Fruit fly (Drosophila melanogaster) whole organism, pupa: Measurements from ENCODE around the gene CG9706.
A peak's percentile ranks its signal among the peaks of the same experiment; 100 is the strongest.

Experiments used
- CG10348 ChIP-seq: fragments of 200-800 bp; sonication (Bioruptor generic); IDR thresholded peaks from 2 replicates; pipeline ENCODE4 v1.3.6; 2022; ENCODE audit warnings: missing biosample characterization, missing genetic modification characterization
- CG12605 ChIP-seq: fragments of 200-800 bp; sonication (Bioruptor generic); IDR thresholded peaks from 2 replicates; pipeline ENCODE4 v1.3.6; 2022; ENCODE audit warnings: missing biosample characterization, missing genetic modification characterization
- CG13204 ChIP-seq: fragments of 200-800 bp; sonication (Bioruptor generic); optimal IDR thresholded peaks from 2 replicates; lab custom pipeline; 2018; ENCODE audit warnings: missing biosample characterization, mild to moderate bottlenecking, missing genetic modification characterization, moderate library complexity
- CG14655 ChIP-seq: fragments of 200-800 bp; sonication (Bioruptor generic); optimal IDR thresholded peaks from 3 replicates; lab custom pipeline; 2017; ENCODE audit warnings: mild to moderate bottlenecking, missing biosample characterization, missing genetic modification reagents, missing genetic modification characterization
- CG15710 ChIP-seq: fragments of 200-800 bp; sonication (Bioruptor generic); optimal IDR thresholded peaks from 2 replicates; lab custom pipeline; 2018; ENCODE audit warnings: missing biosample characterization, mild to moderate bottlenecking, missing genetic modification characterization, moderate library complexity
- CG17806 ChIP-seq: fragments of 200-800 bp; sonication (Bioruptor generic); optimal IDR thresholded peaks from 2 replicates; lab custom pipeline; 2018; ENCODE audit warnings: missing biosample characterization, mild to moderate bottlenecking, missing genetic modification characterization, moderate library complexity
- CG32121 ChIP-seq: fragments of 200-800 bp; sonication (Bioruptor generic); IDR thresholded peaks from 2 replicates; pipeline ENCODE4 v1.3.6; 2022; ENCODE audit warnings: missing biosample characterization, missing genetic modification characterization
- CG34367 ChIP-seq: fragments of 200-800 bp; sonication (Bioruptor generic); optimal IDR thresholded peaks from 2 replicates; lab custom pipeline; 2018; ENCODE audit warnings: missing biosample characterization, mild to moderate bottlenecking, missing genetic modification characterization
- CG4496 ChIP-seq: fragments of 200-800 bp; sonication (Bioruptor generic); IDR thresholded peaks from 3 replicates; pipeline ENCODE4 v1.3.6; 2022; ENCODE audit warnings: missing biosample characterization, missing genetic modification characterization
- CG8159 ChIP-seq: fragments of 200-800 bp; sonication (Bioruptor generic); optimal IDR thresholded peaks from 3 replicates; lab custom pipeline; 2018; ENCODE audit warnings: missing biosample characterization, mild to moderate bottlenecking, missing genetic modification characterization, moderate library complexity
- CG8301 ChIP-seq: fragments of 200-800 bp; sonication (Bioruptor generic); optimal IDR thresholded peaks from 2 replicates; lab custom pipeline; 2018; ENCODE audit warnings: missing biosample characterization, mild to moderate bottlenecking, missing genetic modification characterization
- CG9948 ChIP-seq: fragments of 200-800 bp; sonication (Bioruptor generic); optimal IDR thresholded peaks from 2 replicates; lab custom pipeline; 2018; ENCODE audit warnings: missing biosample characterization, mild to moderate bottlenecking, missing genetic modification characterization, moderate library complexity
- D1 ChIP-seq: fragments of 200-800 bp; sonication (Bioruptor generic); optimal IDR thresholded peaks from 2 replicates; lab custom pipeline; 2018; ENCODE audit warnings: missing biosample characterization, mild to moderate bottlenecking, missing genetic modification characterization, moderate library complexity
- EcR ChIP-seq: fragments of 200-800 bp; sonication (Bioruptor generic); optimal IDR thresholded peaks from 3 replicates; lab custom pipeline; 2019; ENCODE audit warnings: missing biosample characterization, missing genetic modification characterization, mild to moderate bottlenecking, moderate library complexity, missing genetic modification reagents
- Ets98B ChIP-seq: fragments of 200-800 bp; sonication (Bioruptor generic); IDR thresholded peaks from 2 replicates; pipeline ENCODE4 v1.3.6; 2022; ENCODE audit warnings: missing biosample characterization, missing genetic modification characterization
- Pif1A ChIP-seq: fragments of 200-800 bp; sonication (Bioruptor generic); optimal IDR thresholded peaks from 3 replicates; lab custom pipeline; 2016; ENCODE audit warnings: missing biosample characterization, missing genetic modification characterization
- Pif1B ChIP-seq: fragments of 200-800 bp; sonication (Bioruptor generic); optimal IDR thresholded peaks from 3 replicates; lab custom pipeline; 2016; ENCODE audit warnings: missing biosample characterization, missing genetic modification characterization
- Snoo ChIP-seq: fragments of 200-800 bp; sonication (Bioruptor generic); optimal IDR thresholded peaks from 3 replicates; lab custom pipeline; 2017; ENCODE audit warnings: missing biosample characterization, mild to moderate bottlenecking, missing genetic modification characterization, inconsistent platforms
- fd96Ca ChIP-seq: fragments of 200-800 bp; sonication (Bioruptor generic); IDR thresholded peaks from 3 replicates; pipeline ENCODE4 v1.3.6; 2022; ENCODE audit warnings: missing biosample characterization, missing genetic modification characterization
- gl ChIP-seq: fragments of 200-800 bp; sonication (Bioruptor generic); optimal IDR thresholded peaks from 2 replicates; lab custom pipeline; 2018; ENCODE audit warnings: missing biosample characterization, mild to moderate bottlenecking, missing genetic modification characterization
- rn ChIP-seq: fragments of 200-800 bp; sonication (Bioruptor generic); IDR thresholded peaks from 2 replicates; pipeline ENCODE4 v1.3.6; 2022; ENCODE audit warnings: missing biosample characterization, missing genetic modification characterization

Gene CG9706

dm6 chr3L:16755189-16755588 is 27.6 kb upstream of the CG9706 start, which contains the start of gene CG42852:
Gene CG42852 (plus strand): TSS chr3L:16755489.
- no peak for TF ChIP-seq CG34367 (tag; lab: Kevin White, UChicago)
- no peak for TF ChIP-seq CG15710 (tag; lab: Kevin White, UChicago)
- TF ChIP-seq CG9948 (tag; lab: Kevin White, UChicago) = no peak
- TF ChIP-seq Ets98B (GFP tag; lab: Robert Waterston, UW) = no peak
- TF ChIP-seq gl (tag; lab: Kevin White, UChicago) = no peak
- TF ChIP-seq CG4496 = no peak
- TF ChIP-seq EcR = no peak
- no peak for TF ChIP-seq CG10348 (GFP tag; lab: Robert Waterston, UW)
- TF ChIP-seq fd96Ca (GFP tag; lab: Robert Waterston, UW) = no peak
- TF ChIP-seq CG8159 (tag; lab: Kevin White, UChicago) = no peak
- no peak for TF ChIP-seq CG32121
- no peak for TF ChIP-seq D1 (tag; lab: Kevin White, UChicago)
- no peak for TF ChIP-seq CG13204
- no peak for TF ChIP-seq CG8301 (tag; lab: Kevin White, UChicago)
- TF ChIP-seq Pif1B (GFP tag; lab: Kevin White, UChicago) = no peak
- TF ChIP-seq Pif1A = no peak

dm6 chr3L:16758504-16759109 is 24.2 kb upstream of the CG9706 start:
- TF ChIP-seq CG32121 (peak; percentile 80), D1 (tag; lab: Kevin White, UChicago) (peak; percentile 65), CG4496 (peak; percentile 87), Pif1B (GFP tag; lab: Kevin White, UChicago) (peak; percentile 89), CG13204 (peak; percentile 81), CG8159 (tag; lab: Kevin White, UChicago) (peak; percentile 84), CG15710 (tag; lab: Kevin White, UChicago) (peak; percentile 85), CG9948 (tag; lab: Kevin White, UChicago) (peak; percentile 80), CG34367 (tag; lab: Kevin White, UChicago) (peak; percentile 79), CG10348 (GFP tag; lab: Robert Waterston, UW) (no peak), CG14655 (GFP tag; lab: Kevin White, UChicago) (peak; percentile 91), rn (peak; percentile 71), Ets98B (GFP tag; lab: Robert Waterston, UW) (peak; percentile 88), CG12605 (GFP tag; lab: Robert Waterston, UW) (peak; percentile 84), EcR (peak; percentile 34), CG17806 (tag; lab: Kevin White, UChicago) (peak; percentile 87), CG8301 (tag; lab: Kevin White, UChicago) (peak; percentile 91), Pif1A (peak; percentile 92), fd96Ca (GFP tag; lab: Robert Waterston, UW) (peak; percentile 87), gl (tag; lab: Kevin White, UChicago) (peak; percentile 82), Snoo (tag; lab: Kevin White, UChicago) (peak; percentile 75)
- TF ChIP-seq, all 21 proteins: peak for 20

- TF ChIP-seq fd96Ca (GFP tag; lab: Robert Waterston, UW) (no peak), CG8159 (tag; lab: Kevin White, UChicago) (peak; percentile 65), CG4496 (0 out of 3 replicates have a peak, but pooled peaks have one; percentile 24), CG13204 (no peak), D1 (tag; lab: Kevin White, UChicago) (no peak), Pif1A (no peak), CG10348 (GFP tag; lab: Robert Waterston, UW) (no peak), CG34367 (tag; lab: Kevin White, UChicago) (peak; percentile 34), CG32121 (no peak), CG15710 (tag; lab: Kevin White, UChicago) (peak; percentile 54), CG14655 (GFP tag; lab: Kevin White, UChicago) (peak; percentile 62), gl (tag; lab: Kevin White, UChicago) (no peak), Pif1B (GFP tag; lab: Kevin White, UChicago) (no peak), CG9948 (tag; lab: Kevin White, UChicago) (peak; percentile 60), Ets98B (GFP tag; lab: Robert Waterston, UW) (0 out of 2 replicates have a peak, but pooled peaks have one; percentile 6), EcR (no peak), CG8301 (tag; lab: Kevin White, UChicago) (peak; percentile 27), CG12605 (GFP tag; lab: Robert Waterston, UW) (peak; percentile 28; the same call in 1 of the 2 replicates), Snoo (tag; lab: Kevin White, UChicago) (no peak), CG17806 (tag; lab: Kevin White, UChicago) (peak; percentile 43), rn (no peak)
Observed at dm6 chr3L:16759483-16759882, 23.3 kb upstream of the CG9706 start.

dm6 chr3L:16760274-16760673 is 22.5 kb upstream of the CG9706 start:
- TF ChIP-seq CG14655 (GFP tag; lab: Kevin White, UChicago) (peak; percentile 23), CG13204 (no peak), CG8301 (tag; lab: Kevin White, UChicago) (peak; percentile 35), CG9948 (tag; lab: Kevin White, UChicago) (peak; percentile 29), CG17806 (tag; lab: Kevin White, UChicago) (peak; percentile 12), fd96Ca (GFP tag; lab: Robert Waterston, UW) (no peak)

- TF ChIP-seq CG8301 (tag; lab: Kevin White, UChicago) (peak; percentile 41), Pif1B (GFP tag; lab: Kevin White, UChicago) (peak; percentile 77), CG17806 (tag; lab: Kevin White, UChicago) (peak; percentile 78), gl (tag; lab: Kevin White, UChicago) (no peak), CG4496 (no peak), D1 (tag; lab: Kevin White, UChicago) (no peak), CG12605 (GFP tag; lab: Robert Waterston, UW) (no peak), CG13204 (no peak), fd96Ca (GFP tag; lab: Robert Waterston, UW) (no peak), Snoo (tag; lab: Kevin White, UChicago) (no peak), rn (no peak), Pif1A (peak; percentile 56), CG15710 (tag; lab: Kevin White, UChicago) (peak; percentile 79), CG10348 (GFP tag; lab: Robert Waterston, UW) (no peak), CG14655 (GFP tag; lab: Kevin White, UChicago) (peak; percentile 78), CG8159 (tag; lab: Kevin White, UChicago) (peak; percentile 78), CG9948 (tag; lab: Kevin White, UChicago) (peak; percentile 78), CG32121 (no peak), EcR (peak; percentile 72), Ets98B (GFP tag; lab: Robert Waterston, UW) (no peak), CG34367 (tag; lab: Kevin White, UChicago) (peak; percentile 77)
Observed at dm6 chr3L:16762203-16762997, 20.4 kb upstream of the CG9706 start.
